Worm (Caenorhabditis elegans): ENCODE measurements around the gene clec-84.

Gene clec-84

ce11 chrIV:2805525-2805924 lies 36.7 kb upstream of the clec-84 start, which contains the start of gene Y54G2A.45 (continued):
- TF ChIP-seq fos-1 (tag; optimal IDR thresholded peaks at IDR 0.05), result no peak
- peak; percentile 74; the same call in 1 of the 2 replicates for TF ChIP-seq ctbp-1 (GFP tag; IDR thresholded peaks at IDR 0.05)
- TF ChIP-seq daf-12 (tag; optimal IDR thresholded peaks at IDR 0.05), result no peak
- no peak for TF ChIP-seq lin-29 (GFP tag; IDR thresholded peaks at IDR 0.05)
- peak; percentile 90 for TF ChIP-seq F26F4.8 (GFP tag; conservative IDR thresholded peaks at IDR 0.05)
- TF ChIP-seq F44E2.7 (GFP tag; IDR thresholded peaks at IDR 0.05), result 0 out of 2 replicates have a peak, but pooled peaks have one; percentile 28
- TF ChIP-seq Y48G9A.11 (GFP tag; IDR thresholded peaks at IDR 0.05), result peak; percentile 77
- no peak for TF ChIP-seq cey-2 (tag; optimal IDR thresholded peaks at IDR 0.05; ENCODE audit: borderline replicate concordance, insufficient read depth)
- peak; percentile 89 for TF ChIP-seq tra-1 (GFP tag; IDR thresholded peaks at IDR 0.05)
- TF ChIP-seq skn-1 (tag; optimal IDR thresholded peaks at IDR 0.05), result no peak
- peak; percentile 91 for TF ChIP-seq gei-8 (GFP tag; optimal IDR thresholded peaks at IDR 0.05)
- no peak for TF ChIP-seq set-16 (GFP tag; IDR thresholded peaks at IDR 0.05)
- TF ChIP-seq hif-1 (tag; optimal IDR thresholded peaks at IDR 0.05), result peak in 1 of 2 experiments; percentile 57
- no peak for TF ChIP-seq unc-62 (GFP tag; optimal IDR thresholded peaks at IDR 0.05 in 1 of 2)
- no peak for TF ChIP-seq unc-62 (tag; optimal IDR thresholded peaks at IDR 0.05)
- peak; percentile 48 for TF ChIP-seq lir-3 (tag; optimal IDR thresholded peaks at IDR 0.05)
- TF ChIP-seq lin-15B (tag; optimal IDR thresholded peaks at IDR 0.05), result no peak
- no peak for TF ChIP-seq nhr-25 (tag; optimal IDR thresholded peaks at IDR 0.05; ENCODE audit: borderline replicate concordance, insufficient read depth)
- TF ChIP-seq Y5F2A.4 (GFP tag; optimal IDR thresholded peaks at IDR 0.05), result no peak
- no peak for TF ChIP-seq ceh-62 (tag; optimal IDR thresholded peaks at IDR 0.05)
- TF ChIP-seq D1046.2 (GFP tag; IDR thresholded peaks at IDR 0.05), result peak; percentile 88
- peak; percentile 77 for TF ChIP-seq mes-2 (tag; optimal IDR thresholded peaks at IDR 0.05; ENCODE audit: poor library complexity, severe bottlenecking)
- TF ChIP-seq daf-19 (GFP tag; conservative IDR thresholded peaks at IDR 0.05), result no peak

- TF ChIP-seq D1046.2 (GFP tag; IDR thresholded peaks at IDR 0.05), result 0 out of 2 replicates have a peak, but pooled peaks have one; percentile 34
- TF ChIP-seq attf-4 (tag; optimal IDR thresholded peaks at IDR 0.05), result no peak
- TF ChIP-seq egl-27 (tag; optimal IDR thresholded peaks at IDR 0.05), result no peak
- no peak for TF ChIP-seq nhr-77 (tag; optimal IDR thresholded peaks at IDR 0.05)
- TF ChIP-seq ceh-20 (GFP tag; IDR thresholded peaks at IDR 0.05), result no peak
- TF ChIP-seq zip-11 (GFP tag; IDR thresholded peaks at IDR 0.05), result no peak
- no peak for TF ChIP-seq dve-1 (tag; optimal IDR thresholded peaks at IDR 0.05; ENCODE audit: insufficient read depth)
- TF ChIP-seq lin-1 (GFP tag; IDR thresholded peaks at IDR 0.05), result no peak
- TF ChIP-seq nhr-42 (GFP tag; IDR thresholded peaks at IDR 0.05), result no peak
- no peak for TF ChIP-seq zip-2 (tag; optimal IDR thresholded peaks at IDR 0.05)
- no peak for TF ChIP-seq T20F7.1 (GFP tag; optimal IDR thresholded peaks at IDR 0.05)
- TF ChIP-seq mes-2 (tag; optimal IDR thresholded peaks at IDR 0.05; ENCODE audit: poor library complexity, severe bottlenecking), result peak; percentile 43
- no peak for TF ChIP-seq dpl-1 (GFP tag; optimal IDR thresholded peaks at IDR 0.05)
- TF ChIP-seq tra-1 (GFP tag; IDR thresholded peaks at IDR 0.05), result peak; percentile 67; the same call in 1 of the 2 replicates
- TF ChIP-seq lin-13 (GFP tag; optimal IDR thresholded peaks at IDR 0.05), result no peak
- peak; percentile 41 for TF ChIP-seq set-16 (GFP tag; IDR thresholded peaks at IDR 0.05)
- TF ChIP-seq lin-29 (GFP tag; IDR thresholded peaks at IDR 0.05), result 0 out of 2 replicates have a peak, but pooled peaks have one; percentile 19
- TF ChIP-seq lsy-2 (tag; optimal IDR thresholded peaks at IDR 0.05), result no peak
- no peak for TF ChIP-seq aly-2 (tag; optimal IDR thresholded peaks at IDR 0.05)
- TF ChIP-seq vab-7 (GFP tag; IDR thresholded peaks at IDR 0.05), result peak; percentile 67; the same call in 1 of the 2 replicates
- TF ChIP-seq ceh-32 (tag; optimal IDR thresholded peaks at IDR 0.05; ENCODE audit: poor library complexity), result no peak
- peak; percentile 6 for TF ChIP-seq mxl-3 (GFP tag; optimal IDR thresholded peaks at IDR 0.05)
- no peak for TF ChIP-seq daf-19 (GFP tag; conservative IDR thresholded peaks at IDR 0.05)
- no peak for TF ChIP-seq unc-62 (GFP tag; optimal IDR thresholded peaks at IDR 0.05 in 1 of 2)
- TF ChIP-seq unc-62 (tag; optimal IDR thresholded peaks at IDR 0.05), result no peak
- TF ChIP-seq nhr-102 (tag; optimal IDR thresholded peaks at IDR 0.05), result no peak
- no peak for TF ChIP-seq F37D6.2 (tag; optimal IDR thresholded peaks at IDR 0.05)
- TF ChIP-seq Y105C5A.15 (GFP tag; IDR thresholded peaks at IDR 0.05), result 0 out of 2 replicates have a peak, but pooled peaks have one; percentile 42
- TF ChIP-seq dmd-6 (GFP tag; IDR thresholded peaks at IDR 0.05), result no peak
- no peak for TF ChIP-seq nhr-41 (GFP tag; IDR thresholded peaks at IDR 0.05)
- no peak for TF ChIP-seq ama-1 (optimal IDR thresholded peaks at IDR 0.05)
- peak; percentile 75 for TF ChIP-seq lim-7 (GFP tag; IDR thresholded peaks at IDR 0.05)
- TF ChIP-seq F26F4.8 (GFP tag; conservative IDR thresholded peaks at IDR 0.05), result 0 out of 2 replicates have a peak, but pooled peaks have one; percentile 55
- peak in 1 of 2 experiments; percentile 5 for TF ChIP-seq daf-16 (GFP tag; optimal IDR thresholded peaks at IDR 0.05)
- peak; percentile 18 for TF ChIP-seq daf-16 (tag; optimal IDR thresholded peaks at IDR 0.05)
Observed at ce11 chrIV:2808154-2808553, 34.1 kb upstream of the clec-84 start.

Measured in whole organism, L4 larva.